Fruit fly (Drosophila melanogaster): ENCODE results near the gene JMJD7.
A peak's percentile ranks its signal among the peaks of the same experiment; 100 is the strongest.

Gene JMJD7

dm6 chr3L:13489193-13489752 lies 39.2 kb upstream of the JMJD7 start (continued):
- no peak for TF ChIP-seq Sin3A (optimal IDR thresholded peaks at IDR 0.05)
- 0 out of 2 replicates have a peak, but pooled peaks have one; percentile 3 for TF ChIP-seq H2.0 (GFP tag; IDR thresholded peaks at IDR 0.05)
- no peak for TF ChIP-seq Ets97D (GFP tag; optimal IDR thresholded peaks at IDR 0.05)
- peak; percentile 1 for TF ChIP-seq sug (tag; optimal IDR thresholded peaks at IDR 0.05)
- TF ChIP-seq Ets65A (GFP tag) = no peak
- no peak for TF ChIP-seq jumu (GFP tag; optimal IDR thresholded peaks at IDR 0.05)
- TF ChIP-seq Lim3 (GFP tag; IDR thresholded peaks at IDR 0.05) = no peak
- no peak for TF ChIP-seq klu (GFP tag; IDR thresholded peaks at IDR 0.05)
- no peak for TF ChIP-seq CG9727 (GFP tag; optimal IDR thresholded peaks at IDR 0.05)
- TF ChIP-seq Mad (GFP tag; optimal IDR thresholded peaks at IDR 0.05) = no peak
- TF ChIP-seq CG2120 (GFP tag; optimal IDR thresholded peaks at IDR 0.05) = no peak
- no peak for TF ChIP-seq usp (GFP tag; optimal IDR thresholded peaks at IDR 0.05)
- TF ChIP-seq CG13775 (GFP tag; optimal IDR thresholded peaks at IDR 0.05) = no peak
- no peak for TF ChIP-seq aop (GFP tag; IDR thresholded peaks at IDR 0.05)
- no peak for TF ChIP-seq sima (GFP tag; optimal IDR thresholded peaks at IDR 0.05)
- peak; percentile 96 for TF ChIP-seq sd (tag; optimal IDR thresholded peaks at IDR 0.05)
- TF ChIP-seq tup (GFP tag; optimal IDR thresholded peaks at IDR 0.05) = no peak
- no peak for TF ChIP-seq oc (tag; optimal IDR thresholded peaks at IDR 0.05)
- no peak for TF ChIP-seq CG3726 (GFP tag; IDR thresholded peaks at IDR 0.05)
- TF ChIP-seq CG11398 (GFP tag; optimal IDR thresholded peaks at IDR 0.05) = no peak
- TF ChIP-seq so (GFP tag; IDR thresholded peaks at IDR 0.05) = peak; percentile 14; the same call in 1 of the 3 replicates
- TF ChIP-seq CG9817 (tag; optimal IDR thresholded peaks at IDR 0.05) = no peak
- TF ChIP-seq CG6683 (GFP tag; optimal IDR thresholded peaks at IDR 0.05) = no peak
- peak; percentile 68 for TF ChIP-seq sens (GFP tag)
- TF ChIP-seq dpn (GFP tag; optimal IDR thresholded peaks at IDR 0.05) = no peak
- peak; percentile 52 for TF ChIP-seq nau (GFP tag; optimal IDR thresholded peaks at IDR 0.05)
- no peak for TF ChIP-seq az2 (GFP tag; optimal IDR thresholded peaks at IDR 0.05)
- no peak for TF ChIP-seq en (GFP tag; optimal IDR thresholded peaks at IDR 0.05)
- no peak for TF ChIP-seq E2f1 (GFP tag; IDR thresholded peaks at IDR 0.05)
- no peak for TF ChIP-seq CG6854 (GFP tag; optimal IDR thresholded peaks at IDR 0.05)
- no peak for TF ChIP-seq Awh (GFP tag; IDR thresholded peaks at IDR 0.05)
- no peak for TF ChIP-seq lola (GFP tag; optimal IDR thresholded peaks at IDR 0.05)
- TF ChIP-seq CG8765 (GFP tag; IDR thresholded peaks at IDR 0.05) = no peak
- no peak for TF ChIP-seq CG17912 (GFP tag; optimal IDR thresholded peaks at IDR 0.05)
- peak; percentile 97 for TF ChIP-seq CG8359 (GFP tag; optimal IDR thresholded peaks at IDR 0.05; ENCODE audit: borderline replicate concordance)
- TF ChIP-seq CG15696 (tag; optimal IDR thresholded peaks at IDR 0.05) = peak; percentile 8
- TF ChIP-seq CG17385 (GFP tag; optimal IDR thresholded peaks at IDR 0.05) = no peak
- TF ChIP-seq CG34224 (GFP tag; IDR thresholded peaks at IDR 0.05; ENCODE audit: partially characterized antibody) = no peak
- no peak for TF ChIP-seq ato (GFP tag; IDR thresholded peaks at IDR 0.05; ENCODE audit: partially characterized antibody)
- no peak for TF ChIP-seq CG8388 (GFP tag; optimal IDR thresholded peaks at IDR 0.05)
- no peak for TF ChIP-seq bab2 (GFP tag; optimal IDR thresholded peaks at IDR 0.05)
- TF ChIP-seq CG13424 (tag; optimal IDR thresholded peaks at IDR 0.05) = no peak
- no peak for TF ChIP-seq PHDP (tag; optimal IDR thresholded peaks at IDR 0.05)
- 0 out of 3 replicates have a peak, but pooled peaks have one; percentile 30 for TF ChIP-seq CG14860 (GFP tag; IDR thresholded peaks at IDR 0.05; ENCODE audit: partially characterized antibody)
- TF ChIP-seq CG4820 (GFP tag; optimal IDR thresholded peaks at IDR 0.05) = no peak
- TF ChIP-seq H15 (GFP tag; IDR thresholded peaks at IDR 0.05) = no peak
- TF ChIP-seq CG6813 (GFP tag; optimal IDR thresholded peaks at IDR 0.05) = peak; percentile 45
- no peak for TF ChIP-seq fd102C (GFP tag; optimal IDR thresholded peaks at IDR 0.05)
- no peak for TF ChIP-seq CG18262 (tag; optimal IDR thresholded peaks at IDR 0.05)
- no peak for TF ChIP-seq Usf (GFP tag; optimal IDR thresholded peaks at IDR 0.05)
- no peak for TF ChIP-seq dan (GFP tag; IDR thresholded peaks at IDR 0.05)

All from whole organism, embryonic.